Worm (Caenorhabditis elegans): ENCODE data around the gene enri-2.

- TF ChIP-seq ceh-82 (tag; optimal IDR thresholded peaks at IDR 0.05) (no peak), ama-1 (optimal IDR thresholded peaks at IDR 0.05) (no peak), nhr-11 (tag; optimal IDR thresholded peaks at IDR 0.05) (no peak), elt-1 (tag; optimal IDR thresholded peaks at IDR 0.05) (no peak), snpc-4 (tag; optimal IDR thresholded peaks at IDR 0.05) (no peak), tbx-2 (tag; optimal IDR thresholded peaks at IDR 0.05) (no peak), ztf-11 (tag; optimal IDR thresholded peaks at IDR 0.05) (no peak), nhr-237 (tag; optimal IDR thresholded peaks at IDR 0.05) (no peak), skn-1 (tag; optimal IDR thresholded peaks at IDR 0.05) (no peak), fkh-2 (tag; optimal IDR thresholded peaks at IDR 0.05) (no peak)
Measured at ce11 chrX:14523275-14523674, 22.4 kb upstream of the enri-2 start, which contains the start of gene nspc-16.

Data from whole organism, L3 larva.